Worm (Caenorhabditis elegans) whole organism, L4 larva: ENCODE measurements around the gene pcca-1.

Experiments
- lim-7 ChIP-seq: fragments of 200-800 bp; sonication (Bioruptor generic); IDR thresholded peaks from 2 replicates; pipeline ENCODE4 v1.3.6; 2022; ENCODE audit warnings: missing genetic modification characterization, missing compliant biosample characterization
- lin-39 ChIP-seq: fragments of 150-350 bp; optimal IDR thresholded peaks from 2 replicates; lab custom pipeline; 2014; ENCODE audit warnings: missing biosample characterization, missing genetic modification reagents, missing genetic modification characterization
- nhr-102 ChIP-seq: sonication (generic microtip); optimal IDR thresholded peaks from 2 replicates; lab custom pipeline; 2016; ENCODE audit warnings: mild to moderate bottlenecking, missing genetic modification characterization, moderate library complexity, missing compliant biosample characterization
- nhr-6 ChIP-seq: fragments of 150-350 bp; optimal IDR thresholded peaks from 2 replicates; lab custom pipeline; 2014; ENCODE audit warnings: missing biosample characterization, missing genetic modification characterization
- nhr-76 ChIP-seq: fragments of 150-350 bp; optimal IDR thresholded peaks from 2 replicates; lab custom pipeline; 2014; ENCODE audit warnings: missing biosample characterization, missing genetic modification characterization

- TF ChIP-seq lim-7 (GFP tag; lab: Robert Waterston, UW) (no peak), lin-39 (tag; lab: Kevin White, UChicago) (no peak), nhr-6 (tag; lab: Kevin White, UChicago) (no peak), nhr-76 (tag; lab: Kevin White, UChicago) (no peak), nhr-102 (tag; lab: Kevin White, UChicago) (no peak)
Measured at ce11 chrX:7664419-7664818, 3.6 kb upstream of the pcca-1 start.
